Worm (Caenorhabditis elegans) whole organism, L1 larva: Measurements from ENCODE around the gene tbg-1.
A peak's percentile ranks its signal among the peaks of the same experiment; 100 is the strongest.

Source experiments
- aha-1 ChIP-seq: fragments of 150-350 bp; optimal IDR thresholded peaks from 2 replicates; lab custom pipeline; 2014; ENCODE audit warnings: missing biosample characterization, missing genetic modification characterization
- aly-2 ChIP-seq: fragments of 150-350 bp; optimal IDR thresholded peaks from 2 replicates; lab custom pipeline; 2014; ENCODE audit warnings: missing biosample characterization, missing genetic modification characterization
- blmp-1 ChIP-seq: fragments of 150-350 bp; optimal IDR thresholded peaks from 2 replicates; lab custom pipeline; 2014; ENCODE audit warnings: missing biosample characterization, missing genetic modification characterization
- ceh-8 ChIP-seq: fragments of 200-800 bp; sonication (Bioruptor generic); optimal IDR thresholded peaks from 2 replicates; lab custom pipeline; 2018; ENCODE audit warnings: mild to moderate bottlenecking, missing genetic modification characterization, moderate library complexity, missing compliant biosample characterization
- ceh-82 ChIP-seq, 3 experiments: fragments of 150-350 bp in 1 of 3; sonication (generic microtip) in 2 of 3; optimal IDR thresholded peaks; 2 replicates each; lab custom pipeline; 2014 to 2017; ENCODE audit warnings: missing biosample characterization in 3 of 3, missing genetic modification characterization in 3 of 3
- ceh-90 ChIP-seq: sonication (generic microtip); optimal IDR thresholded peaks from 2 replicates; lab custom pipeline; 2016; ENCODE audit warnings: missing genetic modification characterization, missing compliant biosample characterization
- dpl-1 ChIP-seq, 3 experiments: fragments of 150-350 bp in 2 of 3; sonication (generic microtip) in 1 of 3; optimal IDR thresholded peaks; 2 replicates each; lab custom pipeline; 2014 to 2017; ENCODE audit warnings: missing biosample characterization in 3 of 3, missing genetic modification characterization in 3 of 3, missing genetic modification reagents in 3 of 3
- dsc-1 ChIP-seq: sonication (generic microtip); optimal IDR thresholded peaks from 2 replicates; lab custom pipeline; 2016; ENCODE audit warnings: mild to moderate bottlenecking, missing genetic modification characterization, missing compliant biosample characterization
- efl-1 ChIP-seq, 4 experiments: fragments of 150-350 bp; optimal IDR thresholded peaks in 3 of 4; peaks in 1 of 4; 1 replicate in 1 of 4; 2 replicates in 3 of 4; lab custom pipeline; 2014; ENCODE audit warnings: missing biosample characterization in 2 of 4, missing genetic modification characterization in 2 of 4, missing genetic modification reagents in 2 of 4
- egl-13 ChIP-seq: sonication (generic microtip); optimal IDR thresholded peaks from 2 replicates; lab custom pipeline; 2016; ENCODE audit warnings: missing genotype, missing genetic modification reagents, missing genetic modification characterization, missing compliant biosample characterization
- elt-2 ChIP-seq: sonication (generic microtip); optimal IDR thresholded peaks from 2 replicates; lab custom pipeline; 2016; ENCODE audit warnings: missing genetic modification characterization, mild to moderate bottlenecking, inconsistent platforms, missing compliant biosample characterization, missing genetic modification reagents
- elt-3 ChIP-seq, 6 experiments: fragments of 150-350 bp in 1 of 6; sonication (generic microtip); optimal IDR thresholded peaks; 2 replicates each; lab custom pipeline; 2017 to 2018; ENCODE audit warnings: missing biosample characterization in 6 of 6, missing genetic modification characterization in 6 of 6, inconsistent platforms in 1 of 6
- fkh-4 ChIP-seq: sonication (generic microtip); optimal IDR thresholded peaks from 2 replicates; lab custom pipeline; 2016; ENCODE audit warnings: missing compliant biosample characterization, missing genetic modification characterization, borderline replicate concordance
- fkh-8 ChIP-seq: sonication (generic microtip); optimal IDR thresholded peaks from 2 replicates; lab custom pipeline; 2016; ENCODE audit warnings: mild to moderate bottlenecking, missing genetic modification characterization, missing compliant biosample characterization
- grh-1 ChIP-seq: fragments of 200-800 bp; sonication (Bioruptor generic); IDR thresholded peaks from 2 replicates; pipeline ENCODE4 v1.3.6; 2022; ENCODE audit warnings: missing genetic modification reagents, missing genetic modification characterization, missing compliant biosample characterization
- hlh-17 ChIP-seq: fragments of 200-800 bp; sonication (Bioruptor generic); optimal IDR thresholded peaks from 2 replicates; lab custom pipeline; 2018; ENCODE audit warnings: missing genetic modification characterization, mild to moderate bottlenecking, missing compliant biosample characterization, moderate library complexity, borderline replicate concordance
- hlh-4 ChIP-seq: sonication (generic microtip); optimal IDR thresholded peaks from 2 replicates; lab custom pipeline; 2016; ENCODE audit warnings: mild to moderate bottlenecking, missing genetic modification characterization, missing compliant biosample characterization
- lin-13 ChIP-seq: fragments of 150-350 bp; optimal IDR thresholded peaks from 2 replicates; lab custom pipeline; 2014; ENCODE audit warnings: missing biosample characterization, missing genetic modification reagents, missing genetic modification characterization
- lin-14 ChIP-seq: fragments of 200-800 bp; sonication (Bioruptor generic); optimal IDR thresholded peaks from 2 replicates; lab custom pipeline; 2018; ENCODE audit warnings: mild to moderate bottlenecking, missing genetic modification characterization, moderate library complexity, missing compliant biosample characterization
- lin-35 ChIP-seq, 2 experiments: fragments of 150-350 bp; optimal IDR thresholded peaks; 2 replicates each; lab custom pipeline; 2014; ENCODE audit warnings: missing biosample characterization in 2 of 2, missing genetic modification characterization in 2 of 2, missing genetic modification reagents in 2 of 2
- lsy-2 ChIP-seq, 2 experiments: fragments of 150-350 bp; optimal IDR thresholded peaks; 2 replicates each; lab custom pipeline; 2014; ENCODE audit warnings: missing biosample characterization in 2 of 2, missing genetic modification characterization in 2 of 2
- mdl-1 ChIP-seq, 2 experiments: fragments of 150-350 bp; optimal IDR thresholded peaks; 2 replicates each; lab custom pipeline; 2014 to 2017; ENCODE audit warnings: missing biosample characterization in 2 of 2, missing genetic modification characterization in 2 of 2, inconsistent platforms in 1 of 2
- mep-1 ChIP-seq: fragments of 150-350 bp; optimal IDR thresholded peaks from 2 replicates; lab custom pipeline; 2014; ENCODE audit warnings: missing biosample characterization, missing genetic modification characterization
- nhr-12 ChIP-seq: sonication (generic microtip); optimal IDR thresholded peaks from 2 replicates; lab custom pipeline; 2017; ENCODE audit warnings: missing biosample characterization, missing genetic modification characterization
- nhr-19 ChIP-seq: fragments of 200-800 bp; sonication (Bioruptor generic); conservative IDR thresholded peaks from 2 replicates; pipeline ENCODE4 v1.3.6; 2022; ENCODE audit warnings: missing genetic modification characterization, missing compliant biosample characterization
- nhr-20 ChIP-seq: sonication (generic microtip); optimal IDR thresholded peaks from 2 replicates; lab custom pipeline; 2016; ENCODE audit warnings: mild to moderate bottlenecking, missing genetic modification characterization, missing compliant biosample characterization
- nhr-47 ChIP-seq: sonication (generic microtip); optimal IDR thresholded peaks from 2 replicates; lab custom pipeline; 2016; ENCODE audit warnings: mild to moderate bottlenecking, missing genetic modification characterization, moderate library complexity, missing compliant biosample characterization
- nhr-71 ChIP-seq: sonication (generic microtip); optimal IDR thresholded peaks from 2 replicates; lab custom pipeline; 2016; ENCODE audit warnings: mild to moderate bottlenecking, missing genetic modification characterization, moderate library complexity, missing compliant biosample characterization
- nhr-85 ChIP-seq: sonication (generic microtip); peaks from one replicate; lab custom pipeline; 2016; ENCODE audit warnings: missing genetic modification characterization, inconsistent platforms, missing compliant biosample characterization
- nhr-90 ChIP-seq: sonication (generic microtip); optimal IDR thresholded peaks from 2 replicates; lab custom pipeline; 2016; ENCODE audit warnings: mild to moderate bottlenecking, missing genetic modification characterization, missing compliant biosample characterization; ENCODE audit not compliant: poor library complexity
- rnt-1 ChIP-seq: sonication (generic microtip); optimal IDR thresholded peaks from 2 replicates; lab custom pipeline; 2016; ENCODE audit warnings: mild to moderate bottlenecking, missing genetic modification characterization, moderate library complexity, missing compliant biosample characterization
- snpc-4 ChIP-seq: fragments of 150-350 bp; optimal IDR thresholded peaks from 2 replicates; lab custom pipeline; 2014; ENCODE audit warnings: missing biosample characterization, missing genetic modification characterization
- snu-23 ChIP-seq: sonication (generic microtip); optimal IDR thresholded peaks from 2 replicates; lab custom pipeline; 2016; ENCODE audit warnings: missing genetic modification characterization, missing compliant biosample characterization
- sptf-1 ChIP-seq: fragments of 150-350 bp; optimal IDR thresholded peaks from 2 replicates; lab custom pipeline; 2014; ENCODE audit warnings: missing biosample characterization, missing genetic modification characterization
- xbp-1 ChIP-seq: sonication (generic microtip); optimal IDR thresholded peaks from 2 replicates; lab custom pipeline; 2016; ENCODE audit warnings: missing genetic modification characterization, missing compliant biosample characterization

tbg-1 gene

DNA sequence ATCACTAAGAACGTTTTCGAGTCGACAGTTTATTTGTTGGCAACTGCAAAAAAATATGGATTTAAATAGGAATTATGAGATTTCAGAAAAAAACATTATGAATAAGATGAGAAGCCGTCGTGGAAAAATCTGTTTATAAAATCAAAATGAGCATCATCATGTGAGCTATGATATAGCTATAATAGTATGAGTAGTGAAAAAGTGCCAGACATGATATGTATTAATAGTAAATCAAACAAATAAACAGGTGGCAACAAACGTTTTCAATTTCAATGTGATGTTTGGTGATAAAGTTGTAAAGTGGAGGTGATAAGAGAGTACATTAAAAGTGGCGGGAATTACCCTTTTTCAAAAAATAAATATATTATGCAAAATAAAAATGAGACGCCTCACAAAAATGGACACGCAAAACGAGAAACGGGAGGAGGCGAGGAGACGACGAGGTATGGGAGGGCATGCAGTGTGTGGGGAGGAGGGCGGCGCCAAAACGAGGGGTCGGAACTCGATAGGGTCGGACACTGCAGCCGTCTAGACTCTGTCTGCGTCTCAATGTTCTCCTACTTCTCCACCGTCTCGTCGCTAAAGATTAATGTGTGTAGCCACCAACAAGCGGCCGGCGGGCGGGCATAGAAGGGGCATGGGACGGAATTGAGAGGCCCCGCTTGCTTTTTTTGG is 38.8 kb upstream of the tbg-1 start, which contains the start of gene C07A9.9 (continued):
- TF ChIP-seq hlh-17 (GFP tag; lab: Kevin White, UChicago) (no peak), nhr-19 (GFP tag; lab: Robert Waterston, UW) (peak; percentile 68)

DNA sequence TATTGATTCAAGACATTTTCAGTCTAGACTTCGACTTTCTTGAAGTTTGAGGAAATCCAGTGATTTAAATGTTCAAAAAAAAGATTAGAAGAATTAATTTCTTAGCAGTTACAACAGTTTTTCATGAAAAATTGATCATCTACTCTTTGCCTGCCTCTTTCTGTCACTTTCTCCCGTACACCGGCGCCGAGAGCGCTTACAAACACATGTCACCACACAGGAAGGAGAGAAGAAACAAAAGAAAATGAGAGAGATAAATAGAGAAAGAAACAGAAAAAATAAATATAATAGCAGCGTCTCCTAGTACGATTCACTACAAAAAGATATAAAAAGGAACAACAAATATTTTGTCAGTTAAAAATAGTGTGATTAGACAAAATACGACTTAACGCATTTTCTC is 37.7 kb upstream of the tbg-1 start:
- TF ChIP-seq nhr-12 (no peak), rnt-1 (tag; lab: Kevin White, UChicago) (peak; percentile 22), aly-2 (tag; lab: Kevin White, UChicago) (no peak), aha-1 (tag; lab: Kevin White, UChicago) (no peak), efl-1 (optimal IDR thresholded peaks at IDR 0.05; lab: Kevin White, UChicago) (peak in 1 of 2 experiments; percentile 0), efl-1 (GFP tag; optimal IDR thresholded peaks at IDR 0.05 in 1 of 2; lab: Kevin White, UChicago) (peak in 1 of 2 experiments; percentile 78), mdl-1 (tag; optimal IDR thresholded peaks at IDR 0.05; lab: Kevin White, UChicago) (peak in 1 of 2 experiments; percentile 46), lsy-2 (tag; optimal IDR thresholded peaks at IDR 0.05; lab: Kevin White, UChicago) (peak in 1 of 2 experiments; percentile 40), blmp-1 (tag; lab: Kevin White, UChicago) (peak; percentile 97), dsc-1 (tag; lab: Kevin White, UChicago) (peak; percentile 37), elt-3 (tag; optimal IDR thresholded peaks at IDR 0.05; lab: Kevin White, UChicago) (peak in 1 of 6 experiments; percentile 22), snu-23 (GFP tag; lab: Kevin White, UChicago) (peak; percentile 7), fkh-8 (tag; lab: Kevin White, UChicago) (no peak), lin-14 (GFP tag; lab: Kevin White, UChicago) (peak; percentile 44)

ce11 chrIII:9666239-9666638 is 37.3 kb upstream of the tbg-1 start:
- no peak for TF ChIP-seq egl-13 (tag; lab: Kevin White, UChicago)
- peak in 1 of 2 experiments; percentile 72 for TF ChIP-seq lin-35 (GFP tag; optimal IDR thresholded peaks at IDR 0.05; lab: Kevin White, UChicago)
- TF ChIP-seq efl-1 (optimal IDR thresholded peaks at IDR 0.05; lab: Kevin White, UChicago): peak; percentile 10
- peak in 1 of 2 experiments; percentile 95 for TF ChIP-seq efl-1 (GFP tag; optimal IDR thresholded peaks at IDR 0.05 in 1 of 2; lab: Kevin White, UChicago)
- peak; percentile 44 for TF ChIP-seq snu-23 (GFP tag; lab: Kevin White, UChicago)
- TF ChIP-seq elt-3 (tag; optimal IDR thresholded peaks at IDR 0.05; lab: Kevin White, UChicago): peak in 1 of 6 experiments; percentile 29
- TF ChIP-seq snpc-4 (tag; lab: Kevin White, UChicago): no peak
- no peak for TF ChIP-seq ceh-90 (tag; lab: Kevin White, UChicago)
- TF ChIP-seq xbp-1 (tag; lab: Kevin White, UChicago): peak; percentile 14
- TF ChIP-seq rnt-1 (tag; lab: Kevin White, UChicago): peak; percentile 32
- no peak for TF ChIP-seq sptf-1 (tag; lab: Kevin White, UChicago)
- TF ChIP-seq nhr-20 (tag; lab: Kevin White, UChicago): peak; percentile 76
- peak; percentile 38 for TF ChIP-seq lin-14 (GFP tag; lab: Kevin White, UChicago)
- peak; percentile 31 for TF ChIP-seq nhr-47
- peak; percentile 46 for TF ChIP-seq mep-1 (tag; lab: Kevin White, UChicago)
- TF ChIP-seq nhr-90 (tag; lab: Kevin White, UChicago): peak; percentile 47
- TF ChIP-seq ceh-82 (tag; optimal IDR thresholded peaks at IDR 0.05; lab: Kevin White, UChicago): no peak
- no peak for TF ChIP-seq hlh-4
- TF ChIP-seq mdl-1 (tag; optimal IDR thresholded peaks at IDR 0.05; lab: Kevin White, UChicago): peak in 1 of 2 experiments; percentile 56
- TF ChIP-seq grh-1 (GFP tag; lab: Robert Waterston, UW): peak; percentile 54
- TF ChIP-seq elt-2 (tag; lab: Kevin White, UChicago): peak; percentile 41
- TF ChIP-seq ceh-8 (GFP tag; lab: Kevin White, UChicago): no peak
- TF ChIP-seq fkh-4 (tag; lab: Kevin White, UChicago): no peak
- TF ChIP-seq nhr-85 (tag; lab: Kevin White, UChicago): peak; percentile 95
- peak; percentile 68 for TF ChIP-seq nhr-71 (tag; lab: Kevin White, UChicago)
- peak; percentile 59 for TF ChIP-seq nhr-19 (GFP tag; lab: Robert Waterston, UW)
- peak in 1 of 2 experiments; percentile 54 for TF ChIP-seq lsy-2 (tag; optimal IDR thresholded peaks at IDR 0.05; lab: Kevin White, UChicago)
- peak in 1 of 3 experiments; percentile 22 for TF ChIP-seq dpl-1 (GFP tag; optimal IDR thresholded peaks at IDR 0.05; lab: Kevin White, UChicago)
- TF ChIP-seq lin-13 (GFP tag; lab: Kevin White, UChicago): peak; percentile 55
